Fruit fly (Drosophila melanogaster): ENCODE measurements around the gene CG12983.
A peak's percentile ranks its signal among the peaks of the same experiment; 100 is the strongest.

The CG12983 gene

dm6 chr3L:20950136-20950499, 16.4 kb downstream of the CG12983 start (continued):
- TF ChIP-seq H15 (GFP tag; IDR thresholded peaks at IDR 0.05) = peak; percentile 71
- TF ChIP-seq D19B (GFP tag; optimal IDR thresholded peaks at IDR 0.05) = no peak
- no peak for TF ChIP-seq Tbp (GFP tag; optimal IDR thresholded peaks at IDR 0.05)
- TF ChIP-seq CG2116 (GFP tag; optimal IDR thresholded peaks at IDR 0.05) = no peak
- no peak; the same call in 1 of the 2 replicates for TF ChIP-seq CG32767 (GFP tag; IDR thresholded peaks at IDR 0.05)
- TF ChIP-seq sens (GFP tag) = peak; percentile 97
- TF ChIP-seq pan (optimal IDR thresholded peaks at IDR 0.05) = no peak
- peak in 1 of 2 experiments; percentile 55 for TF ChIP-seq pan (GFP tag; optimal IDR thresholded peaks at IDR 0.05 in 1 of 2, IDR thresholded peaks at IDR 0.05 in 1 of 2)
- TF ChIP-seq croc (GFP tag; conservative IDR thresholded peaks at IDR 0.05) = peak; percentile 66
- peak; percentile 57; the same call in 2 of the 3 replicates for TF ChIP-seq CG11695 (GFP tag; IDR thresholded peaks at IDR 0.05)
- TF ChIP-seq Hmr (GFP tag; optimal IDR thresholded peaks at IDR 0.05) = peak; percentile 4
- peak; percentile 74 for TF ChIP-seq zf30C (GFP tag; optimal IDR thresholded peaks at IDR 0.05)
- no peak for TF ChIP-seq Bgb (GFP tag; IDR thresholded peaks at IDR 0.05; ENCODE audit: partially characterized antibody)
- peak; percentile 60 for TF ChIP-seq ewg (GFP tag; optimal IDR thresholded peaks at IDR 0.05)
- peak; percentile 22 for TF ChIP-seq NC2β (GFP tag; optimal IDR thresholded peaks at IDR 0.05)
- no peak for TF ChIP-seq CTCF (GFP tag; optimal IDR thresholded peaks at IDR 0.05)
- 0 out of 2 replicates have a peak, but pooled peaks have one; percentile 5 for TF ChIP-seq E2f2 (GFP tag; IDR thresholded peaks at IDR 0.05)
- TF ChIP-seq Gug (GFP tag; IDR thresholded peaks at IDR 0.05) = peak; percentile 47; the same call in 2 of the 4 replicates
- TF ChIP-seq tna (GFP tag; IDR thresholded peaks at IDR 0.05; ENCODE audit: partially characterized antibody) = no peak
- TF ChIP-seq maf-S (GFP tag; optimal IDR thresholded peaks at IDR 0.05) = no peak
- no peak for TF ChIP-seq Dip2 (GFP tag; IDR thresholded peaks at IDR 0.05)
- TF ChIP-seq Sry-β (GFP tag; optimal IDR thresholded peaks at IDR 0.05) = peak; percentile 26
- peak; percentile 5 for TF ChIP-seq MTF-1 (GFP tag; optimal IDR thresholded peaks at IDR 0.05; ENCODE audit: borderline replicate concordance)
- TF ChIP-seq fd3F (GFP tag; optimal IDR thresholded peaks at IDR 0.05) = no peak
- TF ChIP-seq Chrac-16 (GFP tag; optimal IDR thresholded peaks at IDR 0.05) = peak; percentile 45
- TF ChIP-seq CG34376 (GFP tag; optimal IDR thresholded peaks at IDR 0.05) = no peak
- peak; percentile 36 for TF ChIP-seq CG11723 (GFP tag; optimal IDR thresholded peaks at IDR 0.05)
- no peak for TF ChIP-seq CG33213 (GFP tag; optimal IDR thresholded peaks at IDR 0.05)
- TF ChIP-seq Xbp1 (GFP tag; optimal IDR thresholded peaks at IDR 0.05) = peak; percentile 62
- TF ChIP-seq dpn (GFP tag; optimal IDR thresholded peaks at IDR 0.05) = peak; percentile 18 to 59
- no peak for TF ChIP-seq cad (GFP tag; optimal IDR thresholded peaks at IDR 0.05)
- TF ChIP-seq CG10543 (GFP tag; optimal IDR thresholded peaks at IDR 0.05) = no peak
- peak; percentile 58 for TF ChIP-seq ind (GFP tag; optimal IDR thresholded peaks at IDR 0.05)
- peak; percentile 45 to 53 for TF ChIP-seq chif (GFP tag; optimal IDR thresholded peaks at IDR 0.05)
- no peak for TF ChIP-seq br (optimal IDR thresholded peaks at IDR 0.05)
- peak; percentile 59; the same call in 2 of the 3 replicates for TF ChIP-seq dysf (GFP tag; IDR thresholded peaks at IDR 0.05)
- TF ChIP-seq ase (GFP tag; IDR thresholded peaks at IDR 0.05) = peak; percentile 48; the same call in 1 of the 3 replicates
- peak; percentile 49 for TF ChIP-seq pum (GFP tag; optimal IDR thresholded peaks at IDR 0.05)
- no peak for TF ChIP-seq lov (optimal IDR thresholded peaks at IDR 0.05)
- TF ChIP-seq lov (GFP tag; IDR thresholded peaks at IDR 0.05) = no peak
- TF ChIP-seq CG11456 (GFP tag; IDR thresholded peaks at IDR 0.05) = no peak
- no peak for TF ChIP-seq Elba2 (GFP tag; optimal IDR thresholded peaks at IDR 0.05)
- peak; percentile 29 for TF ChIP-seq CG1792 (GFP tag; optimal IDR thresholded peaks at IDR 0.05)
- peak; percentile 85 for TF ChIP-seq dmrt99B (tag; optimal IDR thresholded peaks at IDR 0.05)
- peak; percentile 58; the same call in 1 of the 2 replicates for TF ChIP-seq HLH3B (GFP tag; IDR thresholded peaks at IDR 0.05)
- peak; percentile 41 for TF ChIP-seq CG4328 (GFP tag; optimal IDR thresholded peaks at IDR 0.05)
- TF ChIP-seq CG8944 (GFP tag; optimal IDR thresholded peaks at IDR 0.05) = no peak
- TF ChIP-seq HLHmδ (GFP tag; optimal IDR thresholded peaks at IDR 0.05) = no peak
- peak; percentile 82 for TF ChIP-seq Sox100B (GFP tag; optimal IDR thresholded peaks at IDR 0.05)
- TF ChIP-seq Hey (tag; optimal IDR thresholded peaks at IDR 0.05) = no peak
- TF ChIP-seq CG30020 (tag; optimal IDR thresholded peaks at IDR 0.05) = peak; percentile 30
- peak; percentile 77 for TF ChIP-seq D19A (tag; optimal IDR thresholded peaks at IDR 0.05)
- no peak for TF ChIP-seq rib (GFP tag; IDR thresholded peaks at IDR 0.05)
